Worm (Caenorhabditis elegans): ENCODE measurements around the gene ugt-16.

DNA sequence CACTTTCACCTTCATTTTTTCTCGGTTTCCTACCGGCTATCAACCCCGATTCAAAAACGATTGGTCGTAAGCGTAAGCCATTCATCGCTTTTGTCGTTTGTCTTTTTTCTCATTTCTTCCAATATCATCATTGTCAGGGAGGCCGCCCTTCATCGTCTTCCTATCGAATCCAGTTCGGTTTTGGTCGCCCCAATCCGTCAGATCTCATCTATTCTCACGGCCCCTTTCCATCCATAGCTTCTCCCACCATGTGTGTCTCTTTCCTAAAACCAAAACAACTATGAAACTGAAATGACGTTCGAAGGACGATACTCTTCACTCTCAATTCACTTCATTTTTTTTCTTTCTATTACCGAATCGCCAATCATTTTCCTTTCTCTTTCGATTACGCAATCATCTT lies 51.0 kb downstream of the ugt-16 start:
- TF ChIP-seq him-1 (tag; optimal IDR thresholded peaks at IDR 0.05) (no peak), W03F9.2 (tag; optimal IDR thresholded peaks at IDR 0.05) (no peak), dao-5 (tag; optimal IDR thresholded peaks at IDR 0.05) (no peak)
